Fruit fly (Drosophila melanogaster) whole organism, wandering third instar larva: ENCODE data around the gene Galphai.
A peak's percentile ranks its signal among the peaks of the same experiment; 100 is the strongest.

Experiments
- Abd-B ChIP-seq: fragments of >200 bp; optimal IDR thresholded peaks from 2 replicates; lab custom pipeline; 2017; ENCODE audit warnings: missing biosample characterization, missing genetic modification characterization
- CrebA ChIP-seq: fragments of 200-800 bp; sonication (Bioruptor generic); optimal IDR thresholded peaks from 2 replicates; lab custom pipeline; 2016; ENCODE audit warnings: missing biosample characterization, mild to moderate bottlenecking, missing genetic modification characterization, borderline replicate concordance
- Dfd ChIP-seq: fragments of >200 bp; optimal IDR thresholded peaks from 2 replicates; lab custom pipeline; 2017; ENCODE audit warnings: missing biosample characterization, missing genetic modification characterization
- Dif ChIP-seq: fragments of 200-275, 200-300 bp; sonication (Bioruptor generic); optimal IDR thresholded peaks from 2 replicates; lab custom pipeline; 2018; ENCODE audit warnings: missing biosample characterization, missing genetic modification characterization; ENCODE audit not compliant: partially characterized antibody
- HLH106 ChIP-seq: fragments of 200-800 bp; optimal IDR thresholded peaks from 3 replicates; lab custom pipeline; 2019; ENCODE audit warnings: missing biosample characterization, mild to moderate bottlenecking, missing genetic modification characterization, moderate library complexity
- Hnf4 ChIP-seq: fragments of 200-800 bp; sonication (Bioruptor generic); optimal IDR thresholded peaks from 2 replicates; lab custom pipeline; 2016; ENCODE audit warnings: missing biosample characterization, mild to moderate bottlenecking, missing genetic modification characterization
- Hr78 ChIP-seq: fragments of >200 bp; optimal IDR thresholded peaks from 2 replicates; lab custom pipeline; 2017; ENCODE audit warnings: missing biosample characterization, missing genetic modification characterization
- Jra ChIP-seq: sonication (Bioruptor generic); optimal IDR thresholded peaks from 2 replicates; lab custom pipeline; 2016; ENCODE audit warnings: missing biosample characterization, missing genetic modification characterization
- Mio ChIP-seq: sonication (Bioruptor generic); optimal IDR thresholded peaks from 2 replicates; lab custom pipeline; 2016; ENCODE audit warnings: missing biosample characterization, missing genetic modification characterization
- Myc ChIP-seq: fragments of >200 bp; optimal IDR thresholded peaks from 2 replicates; lab custom pipeline; 2017
- N ChIP-seq: fragments of >200 bp; optimal IDR thresholded peaks from 2 replicates; lab custom pipeline; 2018; ENCODE audit warnings: missing biosample characterization, missing external identifiers, missing genetic modification characterization
- OdsH ChIP-seq: fragments of 200-800 bp; sonication (Bioruptor generic); optimal IDR thresholded peaks from 2 replicates; lab custom pipeline; 2016; ENCODE audit warnings: missing biosample characterization, mild to moderate bottlenecking, missing genetic modification characterization
- Rel ChIP-seq, 2 experiments: fragments of 200-800 bp; sonication (Bioruptor generic) in 1 of 2; optimal IDR thresholded peaks; 2 replicates in 1 of 2; 3 replicates in 1 of 2; lab custom pipeline; 2016 to 2019; ENCODE audit warnings: mild to moderate bottlenecking in 2 of 2, missing biosample characterization in 2 of 2, missing genetic modification characterization in 2 of 2, moderate library complexity in 1 of 2
- Sp1 ChIP-seq: fragments of 200-800 bp; sonication (Bioruptor generic); optimal IDR thresholded peaks from 3 replicates; lab custom pipeline; 2019; ENCODE audit warnings: missing biosample characterization, mild to moderate bottlenecking, missing genetic modification characterization, moderate library complexity
- br ChIP-seq: fragments of 200-800 bp; sonication (Bioruptor generic); optimal IDR thresholded peaks from 2 replicates; lab custom pipeline; 2016; ENCODE audit warnings: missing biosample characterization, missing genetic modification characterization
- brk ChIP-seq: fragments of 200-800 bp; sonication (Bioruptor generic); optimal IDR thresholded peaks from 2 replicates; lab custom pipeline; 2016; ENCODE audit warnings: missing biosample characterization, mild to moderate bottlenecking, missing genetic modification characterization
- dl ChIP-seq, 2 experiments: fragments of 175-275, 200-275 bp in 1 of 2; fragments of 200-275 bp in 1 of 2; sonication (Bioruptor generic); optimal IDR thresholded peaks; lab custom pipeline; 2018; ENCODE audit warnings: mild to moderate bottlenecking in 2 of 2, missing biosample characterization in 2 of 2, missing genetic modification characterization in 2 of 2, moderate library complexity in 2 of 2; ENCODE audit not compliant: partially characterized antibody in 2 of 2, insufficient read depth in 1 of 2
- dmrt93B ChIP-seq: fragments of 200-800 bp; sonication (Bioruptor generic); optimal IDR thresholded peaks from 2 replicates; lab custom pipeline; 2018; ENCODE audit warnings: missing biosample characterization, mild to moderate bottlenecking, missing genetic modification characterization
- dsf ChIP-seq: sonication (Bioruptor generic); optimal IDR thresholded peaks from 2 replicates; lab custom pipeline; 2016; ENCODE audit warnings: missing biosample characterization, missing genetic modification characterization, borderline replicate concordance
- foxo ChIP-seq, 2 experiments: fragments of 200-800 bp; sonication (Bioruptor generic); optimal IDR thresholded peaks; 2 replicates in 1 of 2; 3 replicates in 1 of 2; lab custom pipeline; 2016 to 2017; ENCODE audit warnings: missing biosample characterization in 2 of 2, missing genetic modification characterization in 2 of 2
- fru ChIP-seq: fragments of 200-800 bp; sonication (Bioruptor generic); optimal IDR thresholded peaks from 3 replicates; lab custom pipeline; 2016; ENCODE audit warnings: missing biosample characterization, mild to moderate bottlenecking, missing genetic modification characterization
- h ChIP-seq: fragments of 200-800 bp; sonication (Bioruptor generic); optimal IDR thresholded peaks from 3 replicates; lab custom pipeline; 2016; ENCODE audit warnings: missing biosample characterization, mild to moderate bottlenecking, missing genetic modification characterization
- lola ChIP-seq: fragments of >200 bp; optimal IDR thresholded peaks from 2 replicates; lab custom pipeline; 2017; ENCODE audit warnings: missing biosample characterization, missing genetic modification characterization
- pan ChIP-seq: fragments of >200 bp; optimal IDR thresholded peaks from 2 replicates; lab custom pipeline; 2017
- psq ChIP-seq: fragments of 200-800 bp; sonication (Bioruptor generic); optimal IDR thresholded peaks from 3 replicates; lab custom pipeline; 2017; ENCODE audit warnings: missing biosample characterization, mild to moderate bottlenecking, missing genetic modification characterization, moderate library complexity
- rgr ChIP-seq: fragments of 200-800 bp; sonication (Bioruptor generic); optimal IDR thresholded peaks from 3 replicates; lab custom pipeline; 2016; ENCODE audit warnings: missing biosample characterization, mild to moderate bottlenecking, missing genetic modification characterization
- sv ChIP-seq: fragments of 200-800 bp; sonication (Bioruptor generic); optimal IDR thresholded peaks from 3 replicates; lab custom pipeline; 2016; ENCODE audit warnings: missing biosample characterization, missing genetic modification characterization
- tai ChIP-seq: sonication (Bioruptor generic); optimal IDR thresholded peaks from 2 replicates; lab custom pipeline; 2016; ENCODE audit warnings: missing biosample characterization, missing genetic modification characterization
- usp ChIP-seq: fragments of >200 bp; optimal IDR thresholded peaks from 2 replicates; lab custom pipeline; 2017; ENCODE audit warnings: missing biosample characterization, missing genetic modification characterization
- woc ChIP-seq: sonication (Bioruptor generic); optimal IDR thresholded peaks from 2 replicates; lab custom pipeline; 2016; ENCODE audit warnings: missing biosample characterization, mild to moderate bottlenecking, missing genetic modification characterization

Galphai gene

dm6 chr3L:7009886-7010285 lies 30.0 kb upstream of the Galphai start:
- TF ChIP-seq dsf, result no peak
- no peak for TF ChIP-seq psq (GFP tag; lab: Kevin White, UChicago)
- no peak for TF ChIP-seq HLH106 (tag; lab: Kevin White, UChicago)
- TF ChIP-seq tai (GFP tag; lab: Kevin White, UChicago), result no peak
- no peak for TF ChIP-seq Sp1 (GFP tag; lab: Kevin White, UChicago)
- no peak for TF ChIP-seq CrebA (GFP tag; lab: Kevin White, UChicago)
- no peak for TF ChIP-seq Jra (GFP tag; lab: Kevin White, UChicago)
- no peak for TF ChIP-seq woc (GFP tag; lab: Kevin White, UChicago)
- no peak for TF ChIP-seq brk (GFP tag; lab: Kevin White, UChicago)
- no peak for TF ChIP-seq rgr (GFP tag; lab: Kevin White, UChicago)
- TF ChIP-seq Dif, result no peak
- TF ChIP-seq Dfd (GFP tag; lab: Kevin White, UChicago), result no peak
- TF ChIP-seq Hr78 (GFP tag; lab: Kevin White, UChicago), result no peak
- no peak for TF ChIP-seq dl (GFP tag; optimal IDR thresholded peaks at IDR 0.05; lab: Kevin White, UChicago; ENCODE audit: insufficient read depth in 1 of 2, partially characterized antibody in 2 of 2)
- TF ChIP-seq dmrt93B, result no peak
- no peak for TF ChIP-seq Rel (GFP tag; optimal IDR thresholded peaks at IDR 0.05; lab: Kevin White, UChicago)
- TF ChIP-seq Rel (tag; optimal IDR thresholded peaks at IDR 0.05; lab: Kevin White, UChicago), result no peak
- no peak for TF ChIP-seq Mio
- no peak for TF ChIP-seq foxo (GFP tag; optimal IDR thresholded peaks at IDR 0.05; lab: Kevin White, UChicago)
- TF ChIP-seq usp (GFP tag; lab: Kevin White, UChicago), result no peak

- no peak for TF ChIP-seq br
- TF ChIP-seq tai (GFP tag; lab: Kevin White, UChicago), result no peak
- no peak for TF ChIP-seq Hnf4 (GFP tag; lab: Kevin White, UChicago)
- no peak for TF ChIP-seq Sp1 (GFP tag; lab: Kevin White, UChicago)
- TF ChIP-seq rgr (GFP tag; lab: Kevin White, UChicago), result no peak
- no peak for TF ChIP-seq pan (lab: Kevin White, UChicago)
- TF ChIP-seq dl (GFP tag; optimal IDR thresholded peaks at IDR 0.05; lab: Kevin White, UChicago; ENCODE audit: insufficient read depth in 1 of 2, partially characterized antibody in 2 of 2), result no peak
- no peak for TF ChIP-seq dsf
- TF ChIP-seq Dfd (GFP tag; lab: Kevin White, UChicago), result no peak
- no peak for TF ChIP-seq psq (GFP tag; lab: Kevin White, UChicago)
- TF ChIP-seq h (GFP tag; lab: Kevin White, UChicago), result no peak
- no peak for TF ChIP-seq dmrt93B
- TF ChIP-seq, all 38 proteins: peak for 0
Observed at dm6 chr3L:7009411-7009810, 29.6 kb upstream of the Galphai start.

- TF ChIP-seq Sp1 (GFP tag; lab: Kevin White, UChicago), result peak; percentile 30
- TF ChIP-seq OdsH, result no peak
- peak; percentile 30 for TF ChIP-seq fru (GFP tag; lab: Kevin White, UChicago)
- no peak for TF ChIP-seq Dif
- TF ChIP-seq sv (GFP tag; lab: Kevin White, UChicago), result peak; percentile 63
- TF ChIP-seq Abd-B (GFP tag; lab: Kevin White, UChicago), result no peak
- TF ChIP-seq psq (GFP tag; lab: Kevin White, UChicago), result peak; percentile 8
- peak; percentile 44 for TF ChIP-seq HLH106 (tag; lab: Kevin White, UChicago)
- TF ChIP-seq rgr (GFP tag; lab: Kevin White, UChicago), result peak; percentile 19
- TF ChIP-seq woc (GFP tag; lab: Kevin White, UChicago), result peak; percentile 19
- peak in 1 of 2 experiments; percentile 8 for TF ChIP-seq foxo (GFP tag; optimal IDR thresholded peaks at IDR 0.05; lab: Kevin White, UChicago)
Observed at dm6 chr3L:7008351-7008750, 28.5 kb upstream of the Galphai start.

- no peak for TF ChIP-seq OdsH
- TF ChIP-seq Mio, result no peak
- no peak for TF ChIP-seq h (GFP tag; lab: Kevin White, UChicago)
- TF ChIP-seq Abd-B (GFP tag; lab: Kevin White, UChicago), result no peak
- TF ChIP-seq N (GFP tag; lab: Kevin White, UChicago), result no peak
- no peak for TF ChIP-seq Dif
- no peak for TF ChIP-seq lola (GFP tag; lab: Kevin White, UChicago)
- TF ChIP-seq usp (GFP tag; lab: Kevin White, UChicago), result no peak
- no peak for TF ChIP-seq Myc (lab: Kevin White, UChicago)
- TF ChIP-seq CrebA (GFP tag; lab: Kevin White, UChicago), result no peak
- TF ChIP-seq rgr (GFP tag; lab: Kevin White, UChicago), result no peak
- TF ChIP-seq brk (GFP tag; lab: Kevin White, UChicago), result no peak
- TF ChIP-seq Rel (GFP tag; optimal IDR thresholded peaks at IDR 0.05; lab: Kevin White, UChicago), result no peak
- no peak for TF ChIP-seq Rel (tag; optimal IDR thresholded peaks at IDR 0.05; lab: Kevin White, UChicago)
- no peak for TF ChIP-seq Sp1 (GFP tag; lab: Kevin White, UChicago)
Observed at dm6 chr3L:7006421-7006820, 26.6 kb upstream of the Galphai start.
